Fruit fly (Drosophila melanogaster) whole organism, embryonic: ENCODE data around the gene vir-1.
A peak's percentile ranks its signal among the peaks of the same experiment; 100 is the strongest.

Source experiments
- ATbp ChIP-seq: fragments of 200-800 bp; sonication (Bioruptor generic); optimal IDR thresholded peaks from 2 replicates; lab custom pipeline; 2017; ENCODE audit warnings: missing biosample characterization, mild to moderate bottlenecking, missing genetic modification characterization, missing genetic modification reagents
- Abd-B ChIP-seq: fragments of 200-800 bp; sonication (Bioruptor generic); optimal IDR thresholded peaks from 2 replicates; lab custom pipeline; 2018; ENCODE audit warnings: missing biosample characterization, mild to moderate bottlenecking, missing genetic modification characterization, moderate library complexity
- Antp ChIP-seq: fragments of 200-800 bp; sonication (Bioruptor generic); optimal IDR thresholded peaks from 3 replicates; lab custom pipeline; 2016; ENCODE audit warnings: missing biosample characterization, missing genetic modification characterization
- B-H2 ChIP-seq: fragments of 200-800 bp; sonication (Bioruptor generic); optimal IDR thresholded peaks from 2 replicates; lab custom pipeline; 2018; ENCODE audit warnings: missing biosample characterization, mild to moderate bottlenecking, missing genetic modification characterization
- Bdp1 ChIP-seq: fragments of 200-800 bp; sonication (Bioruptor generic); optimal IDR thresholded peaks from 3 replicates; lab custom pipeline; 2016; ENCODE audit warnings: missing biosample characterization, missing genetic modification characterization
- CG12769 ChIP-seq: fragments of 200-800 bp; sonication (Bioruptor generic); optimal IDR thresholded peaks from 2 replicates; lab custom pipeline; 2019; ENCODE audit warnings: missing biosample characterization, mild to moderate bottlenecking, missing genetic modification characterization, moderate library complexity
- CG15011 ChIP-seq: fragments of 200-800 bp; sonication (Bioruptor generic); optimal IDR thresholded peaks from 3 replicates; lab custom pipeline; 2018; ENCODE audit warnings: missing biosample characterization, mild to moderate bottlenecking, missing genetic modification characterization
- CG1603 ChIP-seq: fragments of 200-800 bp; sonication (Bioruptor generic); optimal IDR thresholded peaks from 2 replicates; lab custom pipeline; 2019; ENCODE audit warnings: missing biosample characterization, mild to moderate bottlenecking, missing genetic modification characterization, moderate library complexity
- CG16779 ChIP-seq: fragments of 200-800 bp; sonication (Bioruptor generic); IDR thresholded peaks from 2 replicates; pipeline ENCODE4 v1.3.6; 2022; ENCODE audit warnings: missing biosample characterization, missing genetic modification characterization
- CG17359 ChIP-seq: fragments of 200-800 bp; sonication (Bioruptor generic); optimal IDR thresholded peaks from 3 replicates; lab custom pipeline; 2018; ENCODE audit warnings: missing biosample characterization, mild to moderate bottlenecking, missing genetic modification characterization, moderate library complexity
- CG2120 ChIP-seq: fragments of 200-800 bp; sonication (Bioruptor generic); optimal IDR thresholded peaks from 3 replicates; lab custom pipeline; 2016; ENCODE audit warnings: missing biosample characterization, missing genetic modification characterization
- CG2129 ChIP-seq: fragments of 200-800 bp; sonication (Bioruptor generic); IDR thresholded peaks from 2 replicates; pipeline ENCODE4 v1.3.6; 2022; ENCODE audit warnings: missing biosample characterization, missing genetic modification characterization; ENCODE audit not compliant: partially characterized antibody
- CG2202 ChIP-seq: fragments of 200-800 bp; sonication (Bioruptor generic); optimal IDR thresholded peaks from 2 replicates; lab custom pipeline; 2018; ENCODE audit warnings: missing biosample characterization, mild to moderate bottlenecking, missing genetic modification characterization
- CG30403 ChIP-seq: fragments of 200-800 bp; sonication (Bioruptor generic); optimal IDR thresholded peaks from 3 replicates; lab custom pipeline; 2016; ENCODE audit warnings: missing biosample characterization, missing genetic modification characterization
- CG32532 ChIP-seq: fragments of 200-800 bp; sonication (Bioruptor generic); IDR thresholded peaks from 2 replicates; pipeline ENCODE4 v1.3.6; 2022; ENCODE audit warnings: missing biosample characterization, missing genetic modification characterization
- CG33213 ChIP-seq: fragments of 200-800 bp; sonication (Bioruptor generic); optimal IDR thresholded peaks from 3 replicates; lab custom pipeline; 2016; ENCODE audit warnings: missing biosample characterization, missing genetic modification characterization
- CG6175 ChIP-seq: fragments of 200-800 bp; sonication (Bioruptor generic); IDR thresholded peaks from 3 replicates; pipeline ENCODE4 v1.3.6; 2022; ENCODE audit warnings: missing biosample characterization, missing genetic modification characterization
- CG6854 ChIP-seq: fragments of 200-800 bp; sonication (Bioruptor generic); optimal IDR thresholded peaks from 3 replicates; lab custom pipeline; 2017; ENCODE audit warnings: missing biosample characterization, mild to moderate bottlenecking, missing genetic modification characterization
- CG7556 ChIP-seq: fragments of 200-800 bp; sonication (Bioruptor generic); optimal IDR thresholded peaks from 2 replicates; lab custom pipeline; 2017; ENCODE audit warnings: missing biosample characterization, mild to moderate bottlenecking, missing genetic modification characterization
- CG7745 ChIP-seq: fragments of 200-800 bp; sonication (Bioruptor generic); optimal IDR thresholded peaks from 2 replicates; lab custom pipeline; 2018; ENCODE audit warnings: missing biosample characterization, mild to moderate bottlenecking, missing genetic modification characterization, moderate library complexity
- CG8089 ChIP-seq: fragments of 200-800 bp; sonication (Bioruptor generic); optimal IDR thresholded peaks from 3 replicates; lab custom pipeline; 2016; ENCODE audit warnings: missing biosample characterization, missing genetic modification characterization
- CG8924 ChIP-seq: fragments of 200-800 bp; optimal IDR thresholded peaks from 3 replicates; lab custom pipeline; 2019; ENCODE audit warnings: missing biosample characterization, mild to moderate bottlenecking, missing genetic modification characterization, moderate library complexity
- CG9609 ChIP-seq: fragments of 200-800 bp; sonication (Bioruptor generic); optimal IDR thresholded peaks from 3 replicates; lab custom pipeline; 2016; ENCODE audit warnings: missing biosample characterization, missing genetic modification characterization
- CG9797 ChIP-seq: fragments of 200-800 bp; sonication (Bioruptor generic); optimal IDR thresholded peaks from 3 replicates; lab custom pipeline; 2018; ENCODE audit warnings: missing biosample characterization, mild to moderate bottlenecking, missing genetic modification characterization
- Elba2 ChIP-seq: fragments of 200-800 bp; sonication (Bioruptor generic); optimal IDR thresholded peaks from 3 replicates; lab custom pipeline; 2016; ENCODE audit warnings: missing biosample characterization, missing genetic modification characterization
- Hr3 ChIP-seq: fragments of 200-800 bp; sonication (Bioruptor generic); optimal IDR thresholded peaks from 3 replicates; lab custom pipeline; 2016; ENCODE audit warnings: missing biosample characterization, missing genetic modification characterization
- MESR4 ChIP-seq: fragments of 200-800 bp; sonication (Bioruptor generic); optimal IDR thresholded peaks from 2 replicates; lab custom pipeline; 2018; ENCODE audit warnings: missing biosample characterization, mild to moderate bottlenecking, missing genetic modification characterization, moderate library complexity
- NC2α ChIP-seq: fragments of 200-800 bp; sonication (Bioruptor generic); optimal IDR thresholded peaks from 2 replicates; lab custom pipeline; 2016; ENCODE audit warnings: missing biosample characterization, missing genetic modification characterization
- Rfx ChIP-seq: fragments of 200-800 bp; sonication (Bioruptor generic); IDR thresholded peaks from 2 replicates; pipeline ENCODE4 v1.3.6; 2022; ENCODE audit warnings: missing biosample characterization, missing genetic modification characterization
- Sin3A ChIP-seq: fragments of >200 bp; optimal IDR thresholded peaks from 2 replicates; lab custom pipeline; 2018
- Ssrp ChIP-seq: fragments of 200-800 bp; sonication (Bioruptor generic); optimal IDR thresholded peaks from 2 replicates; lab custom pipeline; 2018; ENCODE audit warnings: missing biosample characterization, mild to moderate bottlenecking, missing genetic modification characterization, moderate library complexity
- Xbp1 ChIP-seq: fragments of 200-800 bp; sonication (Bioruptor generic); optimal IDR thresholded peaks from 3 replicates; lab custom pipeline; 2016; ENCODE audit warnings: missing biosample characterization, mild to moderate bottlenecking, missing genetic modification characterization
- Xrp1 ChIP-seq: fragments of 200-800 bp; sonication (Bioruptor generic); IDR thresholded peaks from 2 replicates; pipeline ENCODE4 v1.3.6; 2022; ENCODE audit warnings: missing biosample characterization, missing genetic modification characterization
- chn ChIP-seq: fragments of 200-800 bp; sonication (Bioruptor generic); optimal IDR thresholded peaks from 2 replicates; lab custom pipeline; 2016; ENCODE audit warnings: missing biosample characterization, missing genetic modification characterization
- cwo ChIP-seq: fragments of 200-800 bp; sonication (Bioruptor generic); optimal IDR thresholded peaks from 3 replicates; lab custom pipeline; 2017; ENCODE audit warnings: missing biosample characterization, missing genetic modification characterization, mild to moderate bottlenecking, moderate library complexity, missing genetic modification reagents
- dati ChIP-seq: fragments of 200-800 bp; sonication (Bioruptor generic); IDR thresholded peaks from 2 replicates; pipeline ENCODE4 v1.3.6; 2022; ENCODE audit warnings: missing biosample characterization, missing genetic modification characterization
- disco-r ChIP-seq: fragments of 200-800 bp; sonication (Bioruptor generic); optimal IDR thresholded peaks from 2 replicates; lab custom pipeline; 2016; ENCODE audit warnings: missing biosample characterization, missing genetic modification characterization
- dpn ChIP-seq, 2 experiments: fragments of 200-800 bp; sonication (Bioruptor generic); optimal IDR thresholded peaks; 3 replicates each; lab custom pipeline; 2016; ENCODE audit warnings: missing biosample characterization in 2 of 2, missing genetic modification characterization in 2 of 2
- dysf ChIP-seq: fragments of 200-800 bp; sonication (Bioruptor generic); IDR thresholded peaks from 3 replicates; pipeline ENCODE4 v1.3.6; 2022; ENCODE audit warnings: missing biosample characterization, missing genetic modification characterization
- ems ChIP-seq: fragments of 200-800 bp; sonication (Bioruptor generic); optimal IDR thresholded peaks from 3 replicates; lab custom pipeline; 2016; ENCODE audit warnings: missing biosample characterization, missing genetic modification characterization
- fd96Cb ChIP-seq: fragments of 200-800 bp; sonication (Bioruptor generic); optimal IDR thresholded peaks from 2 replicates; lab custom pipeline; 2018; ENCODE audit warnings: missing biosample characterization, mild to moderate bottlenecking, missing genetic modification characterization, moderate library complexity
- fru ChIP-seq: fragments of >200 bp; optimal IDR thresholded peaks from 2 replicates; lab custom pipeline; 2017
- jigr1 ChIP-seq: fragments of 200-800 bp; sonication (Bioruptor generic); IDR thresholded peaks from 3 replicates; pipeline ENCODE4 v1.3.6; 2022; ENCODE audit warnings: missing biosample characterization, missing genetic modification characterization
- lab ChIP-seq: fragments of 200-800 bp; sonication (Bioruptor generic); optimal IDR thresholded peaks from 3 replicates; lab custom pipeline; 2017; ENCODE audit warnings: missing biosample characterization, missing genetic modification characterization, mild to moderate bottlenecking, moderate library complexity, missing genetic modification reagents
- lmd ChIP-seq: fragments of 200-800 bp; sonication (Bioruptor generic); IDR thresholded peaks from 2 replicates; pipeline ENCODE4 v1.3.6; 2022; ENCODE audit warnings: missing biosample characterization, missing genetic modification characterization
- nau ChIP-seq: fragments of 200-800 bp; sonication (Bioruptor generic); optimal IDR thresholded peaks from 3 replicates; lab custom pipeline; 2017; ENCODE audit warnings: missing biosample characterization, mild to moderate bottlenecking, missing genetic modification characterization, missing genetic modification reagents
- prd ChIP-seq, 3 experiments: fragments of >200 bp in 2 of 3; fragments of 200-800 bp in 1 of 3; sonication (Bioruptor generic) in 1 of 3; optimal IDR thresholded peaks in 2 of 3; IDR thresholded peaks in 1 of 3; 2 replicates in 2 of 3; 3 replicates in 1 of 3; pipeline versions ENCODE4 v1.3.6 to Lab custom; 2017 to 2022; ENCODE audit warnings: missing biosample characterization in 1 of 3, missing genetic modification characterization in 1 of 3
- scrt ChIP-seq: fragments of 200-800 bp; sonication (Bioruptor generic); optimal IDR thresholded peaks from 2 replicates; lab custom pipeline; 2018; ENCODE audit warnings: missing biosample characterization, mild to moderate bottlenecking, missing genetic modification characterization, moderate library complexity
- sens ChIP-seq: fragments of 200-800 bp; sonication (Bioruptor generic); peaks from one replicate; lab custom pipeline; 2016; ENCODE audit warnings: missing biosample characterization, missing genetic modification characterization
- slp2 ChIP-seq: fragments of 200-800 bp; sonication (Bioruptor generic); optimal IDR thresholded peaks from 2 replicates; lab custom pipeline; 2016; ENCODE audit warnings: missing biosample characterization, missing genetic modification characterization
- wdn ChIP-seq: fragments of 200-800 bp; sonication (Bioruptor generic); IDR thresholded peaks from 2 replicates; pipeline ENCODE4 v1.3.6; 2022; ENCODE audit warnings: missing biosample characterization, missing genetic modification characterization
- wek ChIP-seq: fragments of 200-800 bp; sonication (Bioruptor generic); optimal IDR thresholded peaks from 3 replicates; lab custom pipeline; 2018; ENCODE audit warnings: missing biosample characterization, mild to moderate bottlenecking, missing genetic modification characterization, moderate library complexity

vir-1 gene

dm6 chr2L:12463037-12463436 lies 39.8 kb upstream of the vir-1 start (continued):
- TF ChIP-seq Elba2 (GFP tag; lab: Kevin White, UChicago) (no peak), prd (optimal IDR thresholded peaks at IDR 0.05; lab: Kevin White, UChicago) (no peak), prd (GFP tag; IDR thresholded peaks at IDR 0.05; lab: Robert Waterston, UW) (no peak), nau (GFP tag; lab: Kevin White, UChicago) (peak; percentile 50), CG2129 (no peak), B-H2 (GFP tag; lab: Kevin White, UChicago) (peak; percentile 1), CG30403 (GFP tag; lab: Kevin White, UChicago) (no peak), dysf (GFP tag; lab: Robert Waterston, UW) (no peak), NC2α (GFP tag; lab: Kevin White, UChicago) (no peak), Hr3 (GFP tag; lab: Kevin White, UChicago) (no peak), CG32532 (GFP tag; lab: Robert Waterston, UW) (no peak), CG9797 (no peak), CG6854 (GFP tag; lab: Kevin White, UChicago) (peak; percentile 6), scrt (peak; percentile 8), CG15011 (GFP tag; lab: Kevin White, UChicago) (no peak), Xbp1 (no peak), dpn (GFP tag; optimal IDR thresholded peaks at IDR 0.05; lab: Kevin White, UChicago) (no peak), CG1603 (tag; lab: Kevin White, UChicago) (peak; percentile 36), ems (GFP tag; lab: Kevin White, UChicago) (no peak), Rfx (peak; percentile 32; the same call in 1 of the 2 replicates), lab (GFP tag; lab: Kevin White, UChicago) (peak; percentile 53), fru (lab: Kevin White, UChicago) (no peak), lmd (GFP tag; lab: Robert Waterston, UW) (no peak), slp2 (GFP tag; lab: Kevin White, UChicago) (no peak), CG33213 (no peak), chn (GFP tag; lab: Kevin White, UChicago) (no peak), jigr1 (GFP tag; lab: Robert Waterston, UW) (no peak), CG9609 (GFP tag; lab: Kevin White, UChicago) (no peak), cwo (GFP tag; lab: Kevin White, UChicago) (peak; percentile 48), CG6175 (GFP tag; lab: Robert Waterston, UW) (no peak), dati (no peak), wdn (no peak), CG16779 (GFP tag; lab: Robert Waterston, UW) (no peak), ATbp (GFP tag; lab: Kevin White, UChicago) (peak; percentile 65), Ssrp (no peak), sens (GFP tag; lab: Kevin White, UChicago) (peak; percentile 68), CG7556 (GFP tag; lab: Kevin White, UChicago) (peak; percentile 14), disco-r (GFP tag; lab: Kevin White, UChicago) (no peak), Abd-B (no peak), CG2120 (GFP tag; lab: Kevin White, UChicago) (no peak), CG7745 (tag; lab: Kevin White, UChicago) (no peak), CG8089 (no peak), Bdp1 (GFP tag; lab: Kevin White, UChicago) (no peak), CG17359 (peak; percentile 57), CG8924 (tag; lab: Kevin White, UChicago) (no peak), Xrp1 (GFP tag; lab: Robert Waterston, UW) (peak; percentile 13), Sin3A (no peak), fd96Cb (tag; lab: Kevin White, UChicago) (no peak), MESR4 (GFP tag; lab: Kevin White, UChicago) (no peak), CG2202 (tag; lab: Kevin White, UChicago) (no peak), wek (peak; percentile 69), CG12769 (tag; lab: Kevin White, UChicago) (peak; percentile 28), Antp (GFP tag; lab: Kevin White, UChicago) (no peak)
